Fruit fly (Drosophila melanogaster): ENCODE data around the gene CG31055.

CG31055 gene

dm6 chr3R:27677174-27677726 is 10.7 kb downstream of the CG31055 start, which contains the start of gene Hsdl2 (continued):
- TF ChIP-seq B-H1 (GFP tag; IDR thresholded peaks at IDR 0.05) (no peak), zen (tag; optimal IDR thresholded peaks at IDR 0.05) (no peak), CG3281 (GFP tag; optimal IDR thresholded peaks at IDR 0.05) (no peak), Bteb2 (GFP tag; optimal IDR thresholded peaks at IDR 0.05) (peak; percentile 44), tup (GFP tag; optimal IDR thresholded peaks at IDR 0.05) (no peak), CG34422 (GFP tag; IDR thresholded peaks at IDR 0.05) (0 out of 3 replicates have a peak, but pooled peaks have one; percentile 60), CG18764 (GFP tag; optimal IDR thresholded peaks at IDR 0.05) (no peak), CG1602 (GFP tag; optimal IDR thresholded peaks at IDR 0.05) (peak; percentile 0), btn (GFP tag; optimal IDR thresholded peaks at IDR 0.05) (no peak), CG6254 (GFP tag; optimal IDR thresholded peaks at IDR 0.05) (no peak), CG33213 (GFP tag; optimal IDR thresholded peaks at IDR 0.05) (peak; percentile 38), CG10209 (GFP tag; optimal IDR thresholded peaks at IDR 0.05) (no peak), lilli (GFP tag; optimal IDR thresholded peaks at IDR 0.05) (peak; percentile 74), CG11398 (GFP tag; optimal IDR thresholded peaks at IDR 0.05) (no peak), D19A (tag; optimal IDR thresholded peaks at IDR 0.05) (no peak), CG2889 (GFP tag; IDR thresholded peaks at IDR 0.05) (no peak), row (GFP tag; IDR thresholded peaks at IDR 0.05) (peak; percentile 75), CG17328 (GFP tag; IDR thresholded peaks at IDR 0.05) (no peak), CG11247 (GFP tag; IDR thresholded peaks at IDR 0.05) (no peak), sim (GFP tag; IDR thresholded peaks at IDR 0.05) (no peak), NC2β (GFP tag; optimal IDR thresholded peaks at IDR 0.05) (no peak), Xbp1 (GFP tag; optimal IDR thresholded peaks at IDR 0.05) (peak; percentile 60), CG30431 (GFP tag; optimal IDR thresholded peaks at IDR 0.05) (no peak), her (GFP tag; optimal IDR thresholded peaks at IDR 0.05) (no peak), Lhr (GFP tag; optimal IDR thresholded peaks at IDR 0.05) (peak; percentile 68), CG10543 (GFP tag; optimal IDR thresholded peaks at IDR 0.05) (no peak), CG4282 (GFP tag; optimal IDR thresholded peaks at IDR 0.05) (no peak), CG7928 (GFP tag; optimal IDR thresholded peaks at IDR 0.05) (no peak), Mad (GFP tag; optimal IDR thresholded peaks at IDR 0.05) (peak; percentile 67), CG14050 (GFP tag; IDR thresholded peaks at IDR 0.05) (peak; percentile 47; the same call in 2 of the 3 replicates), bsh (GFP tag; optimal IDR thresholded peaks at IDR 0.05) (no peak), hkb (optimal IDR thresholded peaks at IDR 0.05) (peak; percentile 52), hkb (GFP tag; IDR thresholded peaks at IDR 0.05) (peak; percentile 46; the same call in 1 of the 2 replicates), CHES-1-like (GFP tag; optimal IDR thresholded peaks at IDR 0.05) (peak; percentile 38), Dad (GFP tag; optimal IDR thresholded peaks at IDR 0.05) (peak; percentile 15), CG15269 (tag; optimal IDR thresholded peaks at IDR 0.05) (no peak), CG3847 (GFP tag; IDR thresholded peaks at IDR 0.05) (peak; percentile 77), CG15696 (tag; optimal IDR thresholded peaks at IDR 0.05) (no peak), Atf3 (GFP tag; optimal IDR thresholded peaks at IDR 0.05) (no peak), salm (tag; optimal IDR thresholded peaks at IDR 0.05) (no peak), CG12155 (GFP tag; optimal IDR thresholded peaks at IDR 0.05) (no peak), BEAF-32 (GFP tag; optimal IDR thresholded peaks at IDR 0.05) (peak; percentile 83), CG18476 (GFP tag; optimal IDR thresholded peaks at IDR 0.05) (peak; percentile 18), da (GFP tag; optimal IDR thresholded peaks at IDR 0.05) (no peak), kay (GFP tag; optimal IDR thresholded peaks at IDR 0.05) (no peak), HHEX (GFP tag; optimal IDR thresholded peaks at IDR 0.05) (no peak), Doc3 (GFP tag; IDR thresholded peaks at IDR 0.05; ENCODE audit: partially characterized antibody) (peak; percentile 39; the same call in 2 of the 3 replicates), insv (GFP tag; optimal IDR thresholded peaks at IDR 0.05) (no peak), Oaz (GFP tag; IDR thresholded peaks at IDR 0.05) (no peak), z (GFP tag; IDR thresholded peaks at IDR 0.05) (no peak), CG12942 (GFP tag; optimal IDR thresholded peaks at IDR 0.05) (no peak)
